Worm (Caenorhabditis elegans) whole organism, late embryonic: ENCODE measurements around the gene B0198.2.

Experiments
- C38D4.7 ChIP-seq: fragments of 200-800 bp; sonication (Bioruptor generic); optimal IDR thresholded peaks from 2 replicates; lab custom pipeline; 2018; ENCODE audit warnings: mild to moderate bottlenecking, missing genetic modification characterization, moderate library complexity, missing compliant biosample characterization
- K02D7.2 ChIP-seq: sonication (generic microtip); optimal IDR thresholded peaks from 2 replicates; lab custom pipeline; 2017; ENCODE audit warnings: mild to moderate bottlenecking, missing genetic modification characterization, missing compliant biosample characterization
- K09A11.1 ChIP-seq: sonication (generic microtip); optimal IDR thresholded peaks from 2 replicates; lab custom pipeline; 2017; ENCODE audit warnings: antibody characterized with exemption, mild to moderate bottlenecking, missing genetic modification characterization, missing compliant biosample characterization; ENCODE audit not compliant: insufficient read depth
- ahr-1 ChIP-seq: sonication (generic microtip); optimal IDR thresholded peaks from 2 replicates; lab custom pipeline; 2016; ENCODE audit warnings: missing genetic modification characterization, missing compliant biosample characterization
- ceh-14 ChIP-seq: sonication (generic microtip); optimal IDR thresholded peaks from 2 replicates; lab custom pipeline; 2016; ENCODE audit warnings: missing genotype, missing genetic modification characterization, missing compliant biosample characterization
- ceh-2 ChIP-seq: sonication (generic microtip); optimal IDR thresholded peaks from 2 replicates; lab custom pipeline; 2016; ENCODE audit warnings: missing genotype, missing genetic modification characterization, missing compliant biosample characterization
- ceh-22 ChIP-seq: sonication (generic microtip); optimal IDR thresholded peaks from 2 replicates; lab custom pipeline; 2017; ENCODE audit warnings: missing biosample characterization, missing genetic modification characterization
- ceh-30 ChIP-seq: fragments of 150-350 bp; optimal IDR thresholded peaks from 2 replicates; lab custom pipeline; 2014; ENCODE audit warnings: missing biosample characterization, missing genetic modification characterization
- ceh-31 ChIP-seq: sonication (generic microtip); optimal IDR thresholded peaks from 2 replicates; lab custom pipeline; 2016; ENCODE audit warnings: missing genetic modification characterization, missing compliant biosample characterization
- ceh-34 ChIP-seq: sonication (generic microtip); optimal IDR thresholded peaks from 2 replicates; lab custom pipeline; 2016; ENCODE audit warnings: mild to moderate bottlenecking, missing genetic modification characterization, missing compliant biosample characterization
- ceh-45 ChIP-seq: fragments of 200-800 bp; sonication (Bioruptor generic); IDR thresholded peaks from 2 replicates; pipeline ENCODE4 v1.3.6; 2022; ENCODE audit warnings: missing genetic modification reagents, missing genetic modification characterization, missing compliant biosample characterization
- ceh-6 ChIP-seq: fragments of 200-800 bp; sonication (Bioruptor generic); optimal IDR thresholded peaks from 2 replicates; lab custom pipeline; 2018; ENCODE audit warnings: mild to moderate bottlenecking, missing genetic modification characterization, missing compliant biosample characterization
- che-1 ChIP-seq: sonication (generic microtip); optimal IDR thresholded peaks from 2 replicates; lab custom pipeline; 2016; ENCODE audit warnings: mild to moderate bottlenecking, missing genetic modification characterization, missing compliant biosample characterization
- dmd-4 ChIP-seq: sonication (generic microtip); optimal IDR thresholded peaks from 2 replicates; lab custom pipeline; 2016; ENCODE audit warnings: borderline replicate concordance, missing genetic modification characterization, missing compliant biosample characterization
- dve-1 ChIP-seq: sonication (generic microtip); optimal IDR thresholded peaks from 2 replicates; lab custom pipeline; 2017; ENCODE audit warnings: antibody characterized with exemption, mild to moderate bottlenecking, missing genetic modification characterization, missing compliant biosample characterization
- elt-4 ChIP-seq: sonication (generic microtip); optimal IDR thresholded peaks from 2 replicates; lab custom pipeline; 2016; ENCODE audit warnings: missing genetic modification characterization, missing compliant biosample characterization
- fkh-10 ChIP-seq: fragments of 150-350 bp; optimal IDR thresholded peaks from 2 replicates; lab custom pipeline; 2014; ENCODE audit warnings: missing biosample characterization, missing genetic modification reagents, missing genetic modification characterization
- hlh-30 ChIP-seq: sonication (generic microtip); optimal IDR thresholded peaks from 2 replicates; lab custom pipeline; 2017; ENCODE audit warnings: antibody characterized with exemption, missing genetic modification characterization, missing compliant biosample characterization; ENCODE audit not compliant: insufficient read depth
- madf-2 ChIP-seq: sonication (generic microtip); optimal IDR thresholded peaks from 2 replicates; lab custom pipeline; 2017; ENCODE audit warnings: missing genetic modification characterization, missing compliant biosample characterization
- mec-3 ChIP-seq: sonication (generic microtip); optimal IDR thresholded peaks from 2 replicates; lab custom pipeline; 2016; ENCODE audit warnings: borderline replicate concordance, missing genetic modification characterization, missing compliant biosample characterization
- nhr-232 ChIP-seq: sonication (generic microtip); optimal IDR thresholded peaks from 2 replicates; lab custom pipeline; 2016; ENCODE audit warnings: missing genetic modification characterization, missing compliant biosample characterization
- npax-4 ChIP-seq: sonication (generic microtip); optimal IDR thresholded peaks from 2 replicates; lab custom pipeline; 2016; ENCODE audit warnings: missing genetic modification characterization, missing compliant biosample characterization
- odd-2 ChIP-seq: sonication (generic microtip); optimal IDR thresholded peaks from 2 replicates; lab custom pipeline; 2017; ENCODE audit warnings: antibody characterized with exemption, mild to moderate bottlenecking, missing genetic modification characterization, missing compliant biosample characterization
- pag-3 ChIP-seq: sonication (generic microtip); optimal IDR thresholded peaks from 2 replicates; lab custom pipeline; 2016; ENCODE audit warnings: missing compliant biosample characterization, missing genetic modification characterization, borderline replicate concordance
- pat-9 ChIP-seq: fragments of 200-800 bp; sonication (Bioruptor generic); optimal IDR thresholded peaks from 2 replicates; lab custom pipeline; 2018; ENCODE audit warnings: mild to moderate bottlenecking, missing genetic modification characterization, moderate library complexity, missing compliant biosample characterization
- pax-1 ChIP-seq: fragments of 150-350 bp; optimal IDR thresholded peaks from 2 replicates; lab custom pipeline; 2014; ENCODE audit warnings: missing biosample characterization, missing genetic modification characterization
- pha-2 ChIP-seq: sonication (generic microtip); optimal IDR thresholded peaks from 2 replicates; lab custom pipeline; 2017; ENCODE audit warnings: mild to moderate bottlenecking, missing genetic modification characterization, missing compliant biosample characterization
- pqm-1 ChIP-seq: sonication (generic microtip); optimal IDR thresholded peaks from 2 replicates; lab custom pipeline; 2016; ENCODE audit warnings: missing genetic modification characterization, missing compliant biosample characterization
- pros-1 ChIP-seq: fragments of 150-350 bp; optimal IDR thresholded peaks from 2 replicates; lab custom pipeline; 2014; ENCODE audit warnings: missing biosample characterization, missing genetic modification reagents, missing genetic modification characterization
- ref-2 ChIP-seq: sonication (generic microtip); optimal IDR thresholded peaks from 2 replicates; lab custom pipeline; 2016; ENCODE audit warnings: missing genetic modification characterization, missing compliant biosample characterization
- sdc-2 ChIP-seq: sonication (generic microtip); optimal IDR thresholded peaks from 2 replicates; lab custom pipeline; 2016; ENCODE audit warnings: missing genotype, missing genetic modification characterization, missing compliant biosample characterization
- sox-4 ChIP-seq: sonication (generic microtip); optimal IDR thresholded peaks from 2 replicates; lab custom pipeline; 2017; ENCODE audit warnings: mild to moderate bottlenecking, missing genetic modification characterization, inconsistent platforms, missing compliant biosample characterization
- ttx-3 ChIP-seq: sonication (generic microtip); optimal IDR thresholded peaks from 2 replicates; lab custom pipeline; 2016; ENCODE audit warnings: missing genetic modification reagents, missing genetic modification characterization, missing compliant biosample characterization
- unc-42 ChIP-seq: sonication (generic microtip); optimal IDR thresholded peaks from 2 replicates; lab custom pipeline; 2016; ENCODE audit warnings: missing genotype, missing genetic modification characterization, missing compliant biosample characterization
- unc-55 ChIP-seq: sonication (generic microtip); optimal IDR thresholded peaks from 2 replicates; lab custom pipeline; 2017; ENCODE audit warnings: missing biosample characterization, missing genetic modification reagents, missing genetic modification characterization
- unc-86 ChIP-seq: sonication (generic microtip); optimal IDR thresholded peaks from 2 replicates; lab custom pipeline; 2016; ENCODE audit warnings: missing genetic modification characterization, missing compliant biosample characterization
- ztf-16 ChIP-seq: sonication (generic microtip); optimal IDR thresholded peaks from 2 replicates; lab custom pipeline; 2017; ENCODE audit warnings: missing genetic modification characterization, missing compliant biosample characterization

B0198.2 gene

ce11 chrX:12036114-12036513 lies 10.6 kb downstream of the B0198.2 start:
- TF ChIP-seq dve-1 (tag; lab: Kevin White, UChicago) (no peak), unc-42 (tag; lab: Kevin White, UChicago) (peak; percentile 81)

DNA sequence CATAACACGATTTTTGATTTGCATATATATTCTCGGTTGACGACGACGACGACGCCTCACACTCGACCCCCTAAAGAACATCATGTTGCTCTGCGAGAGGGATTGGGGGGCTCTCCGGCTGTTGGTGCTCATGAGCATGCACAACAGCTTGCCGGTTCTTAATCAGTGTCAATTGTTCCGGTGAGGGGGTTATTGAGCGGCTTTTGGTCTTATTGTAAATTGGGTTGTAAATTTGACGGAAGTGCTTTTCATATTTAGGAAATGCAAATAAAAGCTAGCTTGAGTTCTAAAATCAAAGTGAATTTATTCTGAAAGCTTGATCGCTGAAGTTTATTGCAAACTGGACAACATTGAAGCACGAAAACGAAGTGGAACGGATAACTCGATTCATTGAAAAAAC lies 12.4 kb downstream of the B0198.2 start:
- no peak for TF ChIP-seq ceh-45 (GFP tag; lab: Robert Waterston, UW)
- peak; percentile 67 for TF ChIP-seq unc-42 (tag; lab: Kevin White, UChicago)

ce11 chrX:12038728-12039127 lies 13.2 kb downstream of the B0198.2 start:
- TF ChIP-seq ceh-14 (no peak), pat-9 (no peak), unc-86 (tag; lab: Kevin White, UChicago) (no peak), pag-3 (tag; lab: Kevin White, UChicago) (no peak), ceh-34 (tag; lab: Kevin White, UChicago) (no peak), hlh-30 (tag; lab: Kevin White, UChicago) (no peak), ztf-16 (tag; lab: Kevin White, UChicago) (no peak), unc-55 (peak; percentile 4), pax-1 (no peak)

DNA sequence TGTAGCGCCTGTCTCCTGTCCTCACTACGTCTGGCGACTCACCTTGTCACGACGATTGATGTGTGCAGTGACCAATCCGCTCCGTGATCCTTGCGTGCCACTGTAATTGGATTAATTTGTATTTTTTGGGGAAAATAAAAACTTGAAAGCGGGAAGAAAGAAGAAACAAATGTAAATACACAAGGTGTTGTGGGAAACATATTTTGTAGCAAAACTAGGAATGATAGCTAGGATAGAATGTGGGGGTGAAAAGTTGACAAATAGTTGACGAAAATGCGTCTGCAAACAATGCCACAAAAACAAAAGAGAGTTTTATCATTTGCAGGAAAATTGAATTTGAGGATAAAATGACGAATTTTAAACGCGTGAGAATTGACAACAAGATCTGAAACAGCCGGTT lies 31.4 kb downstream of the B0198.2 start, which contains the start of gene B0198.3:
Gene B0198.3 (minus strand): TSS at position 101 of the 400 bp plus-strand sequence.
- TF ChIP-seq nhr-232 (tag; lab: Kevin White, UChicago) (no peak), ztf-16 (tag; lab: Kevin White, UChicago) (no peak), elt-4 (no peak), sdc-2 (tag; lab: Kevin White, UChicago) (no peak), C38D4.7 (GFP tag; lab: Kevin White, UChicago) (no peak), unc-86 (tag; lab: Kevin White, UChicago) (no peak), ref-2 (tag; lab: Kevin White, UChicago) (no peak), ahr-1 (tag; lab: Kevin White, UChicago) (no peak), ttx-3 (no peak), madf-2 (tag; lab: Kevin White, UChicago) (no peak), ceh-31 (tag; lab: Kevin White, UChicago) (no peak), ceh-2 (tag; lab: Kevin White, UChicago) (no peak), mec-3 (tag; lab: Kevin White, UChicago) (no peak), dve-1 (tag; lab: Kevin White, UChicago) (no peak), K09A11.1 (tag; lab: Kevin White, UChicago) (no peak), ceh-22 (tag; lab: Kevin White, UChicago) (no peak)

DNA sequence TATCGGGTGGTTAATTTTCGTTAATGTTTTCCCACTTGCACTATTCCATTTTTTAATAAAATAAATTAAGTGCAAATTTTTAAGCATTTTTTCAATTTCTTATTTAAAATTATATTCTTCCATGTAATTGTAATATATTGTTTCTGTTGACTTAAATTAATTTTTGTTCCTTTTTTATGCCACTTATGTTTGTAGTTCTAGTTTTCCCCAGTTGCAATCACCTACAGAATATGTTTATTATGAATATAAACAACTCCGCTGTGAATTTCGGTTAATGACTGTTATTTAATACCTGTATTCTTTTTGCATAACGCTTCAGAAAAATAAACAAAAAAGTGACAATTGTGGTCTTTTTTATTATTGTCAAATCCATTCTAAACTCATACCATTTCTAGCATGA lies 39.4 kb downstream of the B0198.2 start, which contains the start of gene lgc-23:
Gene lgc-23 (plus strand): TSS at position 301 of the 400 bp plus-strand sequence.
- TF ChIP-seq pha-2 (tag; lab: Kevin White, UChicago) = no peak
- TF ChIP-seq nhr-232 (tag; lab: Kevin White, UChicago) = no peak
- TF ChIP-seq odd-2 (tag; lab: Kevin White, UChicago) = no peak
- no peak for TF ChIP-seq ceh-30 (tag; lab: Kevin White, UChicago)
- no peak for TF ChIP-seq ceh-2 (tag; lab: Kevin White, UChicago)
- no peak for TF ChIP-seq ceh-6 (GFP tag; lab: Kevin White, UChicago)
- TF ChIP-seq unc-55 = no peak
- no peak for TF ChIP-seq fkh-10 (GFP tag; lab: Kevin White, UChicago)
- TF ChIP-seq pax-1 = no peak
- TF ChIP-seq K02D7.2 (tag; lab: Kevin White, UChicago) = no peak
- TF ChIP-seq npax-4 (tag; lab: Kevin White, UChicago) = no peak

DNA sequence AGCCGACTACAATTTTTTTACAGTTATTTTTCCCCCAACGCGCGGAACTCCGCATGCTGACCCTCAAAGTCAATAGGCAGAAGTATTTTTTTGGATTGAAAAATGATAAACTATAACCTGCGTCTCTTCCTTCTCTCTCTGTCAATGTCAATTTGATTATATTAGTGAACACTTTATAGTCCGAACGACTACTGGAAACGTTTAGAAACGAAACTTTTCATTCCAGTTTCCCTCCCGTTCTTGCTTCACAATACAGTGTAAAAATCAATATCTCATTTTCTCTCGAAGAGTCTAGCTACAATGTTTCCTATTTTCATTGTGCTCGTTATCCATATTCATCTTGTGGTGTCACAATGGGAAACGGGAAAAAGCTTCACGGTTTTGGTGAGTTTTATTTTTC lies 42.7 kb downstream of the B0198.2 start, which contains the start of gene lgc-24:
Gene lgc-24 (plus strand): TSS at position 301 of the 400 bp plus-strand sequence.
- TF ChIP-seq pqm-1 (tag; lab: Kevin White, UChicago) (no peak), che-1 (tag; lab: Kevin White, UChicago) (no peak), odd-2 (tag; lab: Kevin White, UChicago) (no peak), pros-1 (tag; lab: Kevin White, UChicago) (no peak), madf-2 (tag; lab: Kevin White, UChicago) (no peak), dmd-4 (tag; lab: Kevin White, UChicago) (no peak), sox-4 (tag; lab: Kevin White, UChicago) (no peak), dve-1 (tag; lab: Kevin White, UChicago) (no peak)
